Worm (Caenorhabditis elegans) whole organism, early embryonic: ENCODE measurements around the gene tyra-3.

ENCODE experiments used
- B0310.2 ChIP-seq: sonication (generic microtip); optimal IDR thresholded peaks from 2 replicates; lab custom pipeline; 2016; ENCODE audit warnings: mild to moderate bottlenecking, missing genetic modification characterization, missing compliant biosample characterization
- F13C5.2 ChIP-seq: sonication (generic microtip); optimal IDR thresholded peaks from 2 replicates; lab custom pipeline; 2017; ENCODE audit warnings: mild to moderate bottlenecking, missing genetic modification characterization, inconsistent platforms, missing compliant biosample characterization
- aly-1 ChIP-seq: sonication (generic microtip); optimal IDR thresholded peaks from 2 replicates; lab custom pipeline; 2016; ENCODE audit warnings: missing genetic modification characterization, missing compliant biosample characterization
- ama-1 ChIP-seq: fragments of 150-350 bp; optimal IDR thresholded peaks from 2 replicates; lab custom pipeline; 2014
- ceh-13 ChIP-seq: fragments of 200-800 bp; sonication (Bioruptor generic); optimal IDR thresholded peaks from 2 replicates; lab custom pipeline; 2018; ENCODE audit warnings: mild to moderate bottlenecking, missing genetic modification characterization, missing compliant biosample characterization
- ceh-36 ChIP-seq: sonication (generic microtip); optimal IDR thresholded peaks from 2 replicates; lab custom pipeline; 2016; ENCODE audit warnings: missing genetic modification characterization, inconsistent platforms, missing compliant biosample characterization
- ets-7 ChIP-seq: sonication (generic microtip); optimal IDR thresholded peaks from 2 replicates; lab custom pipeline; 2016; ENCODE audit warnings: missing genotype, missing genetic modification characterization, missing compliant biosample characterization
- flt-1 ChIP-seq: fragments of 200-800 bp; sonication (Bioruptor generic); IDR thresholded peaks from 2 replicates; pipeline ENCODE4 v1.3.6; 2022; ENCODE audit warnings: missing genetic modification characterization, missing compliant biosample characterization
- hmbx-1 ChIP-seq: sonication (generic microtip); optimal IDR thresholded peaks from 2 replicates; lab custom pipeline; 2016; ENCODE audit warnings: mild to moderate bottlenecking, missing genetic modification characterization, missing compliant biosample characterization
- hmg-4 ChIP-seq: fragments of 200-800 bp; sonication (Bioruptor generic); optimal IDR thresholded peaks from 2 replicates; lab custom pipeline; 2018; ENCODE audit warnings: mild to moderate bottlenecking, missing genetic modification characterization, missing compliant biosample characterization
- hnd-1 ChIP-seq: sonication (generic microtip); optimal IDR thresholded peaks from 2 replicates; lab custom pipeline; 2016; ENCODE audit warnings: missing genetic modification characterization, missing compliant biosample characterization
- pes-1 ChIP-seq: fragments of 200-800 bp; sonication (Bioruptor generic); IDR thresholded peaks from 2 replicates; pipeline ENCODE4 v1.3.6; 2022; ENCODE audit warnings: missing genetic modification reagents, missing genetic modification characterization, missing compliant biosample characterization
- scrt-1 ChIP-seq: fragments of 200-800 bp; sonication (Bioruptor generic); IDR thresholded peaks from 2 replicates; pipeline ENCODE4 v1.3.6; 2022; ENCODE audit warnings: missing genetic modification characterization, missing compliant biosample characterization
- sea-1 ChIP-seq: fragments of 200-800 bp; sonication (Bioruptor generic); conservative IDR thresholded peaks from 2 replicates; pipeline ENCODE4 v1.3.6; 2022; ENCODE audit warnings: missing genetic modification characterization, missing compliant biosample characterization
- tbx-11 ChIP-seq: fragments of 200-800 bp; sonication (Bioruptor generic); IDR thresholded peaks from 2 replicates; pipeline ENCODE4 v1.3.6; 2022; ENCODE audit warnings: missing genetic modification characterization, missing compliant biosample characterization
- tbx-37 ChIP-seq: fragments of 200-800 bp; sonication (Bioruptor generic); conservative IDR thresholded peaks from 2 replicates; pipeline ENCODE4 v1.3.6; 2022; ENCODE audit warnings: missing genetic modification reagents, missing genetic modification characterization, missing compliant biosample characterization
- tra-4 ChIP-seq: sonication (generic microtip); optimal IDR thresholded peaks from 2 replicates; lab custom pipeline; 2017; ENCODE audit warnings: missing genetic modification characterization, missing compliant biosample characterization

Gene tyra-3

DNA sequence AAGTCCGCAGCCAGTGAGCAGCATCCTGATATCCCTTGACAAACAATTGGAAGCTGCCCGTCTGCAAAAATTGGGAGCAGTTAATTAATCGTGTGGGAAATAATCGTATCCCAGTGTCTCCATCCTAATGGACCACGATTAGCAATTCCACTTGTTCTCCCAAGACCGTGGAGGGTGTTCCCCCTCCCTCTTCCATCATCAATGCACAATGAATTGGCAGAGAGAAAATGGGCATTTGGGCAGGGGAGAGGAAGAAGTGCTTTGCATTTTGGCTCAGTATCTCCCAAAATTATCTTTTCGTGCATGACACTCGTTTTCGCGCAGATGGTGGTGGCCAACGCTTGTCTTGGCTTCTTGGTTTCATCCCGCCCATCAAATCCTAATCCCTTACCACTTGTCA lies 30.3 kb downstream of the tyra-3 start:
- TF ChIP-seq ets-7 (tag; lab: Kevin White, UChicago) = no peak
- TF ChIP-seq hmg-4 (GFP tag; lab: Kevin White, UChicago) = no peak
- no peak for TF ChIP-seq ceh-13 (GFP tag; lab: Kevin White, UChicago)
- no peak for TF ChIP-seq flt-1 (GFP tag; lab: Robert Waterston, UW)

DNA sequence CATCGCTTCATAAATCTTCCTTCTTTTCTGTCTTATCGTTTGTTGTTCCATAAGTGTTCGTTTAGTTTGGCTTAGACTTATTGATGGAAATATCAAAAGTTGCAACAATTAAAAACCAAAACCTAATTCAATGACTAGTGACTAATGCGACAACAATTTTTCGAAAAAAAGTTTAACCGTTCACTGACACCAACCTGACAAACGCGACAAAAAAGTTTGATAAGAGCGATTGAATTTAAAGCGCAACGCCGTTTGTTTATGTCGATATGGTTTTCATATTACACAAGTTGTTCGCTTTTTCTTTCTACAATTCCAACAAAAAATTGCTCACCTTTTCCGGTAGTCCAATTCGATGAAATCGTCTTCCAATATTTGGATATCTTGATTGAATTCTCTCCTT lies 31.2 kb downstream of the tyra-3 start:
- TF ChIP-seq tbx-37 (no peak), aly-1 (tag; lab: Kevin White, UChicago) (no peak), B0310.2 (no peak)

DNA sequence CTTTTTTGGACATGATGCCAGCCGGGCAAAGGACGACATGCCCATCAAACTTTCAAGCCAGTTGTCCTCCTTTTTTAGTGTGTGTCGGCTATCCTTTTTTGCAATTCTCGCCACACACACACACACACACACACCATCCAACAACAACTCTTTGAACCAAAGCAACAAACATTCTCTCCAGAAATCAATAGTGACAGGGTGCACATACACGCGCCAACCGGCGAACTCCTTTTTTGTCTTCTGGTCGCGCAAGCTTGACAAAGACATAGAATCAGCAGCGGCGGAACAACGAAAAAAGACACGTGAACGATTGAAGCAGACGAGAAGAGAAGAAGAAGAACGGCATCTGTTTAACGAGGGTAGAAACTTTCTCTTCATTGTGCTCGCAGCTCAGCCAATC lies 33.2 kb downstream of the tyra-3 start:
- no peak for TF ChIP-seq scrt-1 (GFP tag; lab: Robert Waterston, UW)
- TF ChIP-seq B0310.2 = no peak
- TF ChIP-seq pes-1 (GFP tag; lab: Robert Waterston, UW) = no peak
- TF ChIP-seq aly-1 (tag; lab: Kevin White, UChicago) = no peak
- TF ChIP-seq hnd-1 = no peak
- TF ChIP-seq sea-1 (GFP tag; lab: Robert Waterston, UW) = no peak
- TF ChIP-seq tbx-11 = no peak
- TF ChIP-seq tbx-37 = no peak
- no peak for TF ChIP-seq tra-4
- no peak for TF ChIP-seq hmbx-1 (tag; lab: Kevin White, UChicago)
- TF ChIP-seq ceh-36 = no peak
- TF ChIP-seq flt-1 (GFP tag; lab: Robert Waterston, UW) = no peak
- no peak for TF ChIP-seq F13C5.2 (tag; lab: Kevin White, UChicago)
- no peak for TF ChIP-seq hmg-4 (GFP tag; lab: Kevin White, UChicago)
- TF ChIP-seq ama-1 (lab: Kevin White, UChicago) = no peak
- no peak for TF ChIP-seq ets-7 (tag; lab: Kevin White, UChicago)
- no peak for TF ChIP-seq ceh-13 (GFP tag; lab: Kevin White, UChicago)

DNA sequence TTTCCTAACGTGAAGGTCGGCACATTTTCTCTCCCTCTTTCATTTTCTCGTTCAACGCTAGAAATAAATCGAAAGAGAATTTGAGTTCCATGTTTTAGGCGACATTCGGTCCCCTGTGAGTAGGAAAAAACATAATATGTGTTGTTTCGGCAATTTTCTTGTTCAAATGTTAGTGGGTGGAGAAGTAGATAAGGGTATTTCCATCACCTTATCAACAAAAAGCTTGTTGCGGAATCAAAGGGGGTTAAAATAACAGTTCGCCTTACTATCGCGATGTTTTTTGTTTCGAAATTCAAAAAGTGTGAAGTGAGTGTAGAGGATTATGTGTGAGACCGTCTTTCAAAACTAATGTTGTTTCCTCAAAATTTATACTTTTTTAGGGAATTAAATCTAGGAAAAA lies 33.7 kb downstream of the tyra-3 start:
- TF ChIP-seq hmbx-1 (tag; lab: Kevin White, UChicago) (no peak), hnd-1 (no peak), hmg-4 (GFP tag; lab: Kevin White, UChicago) (no peak), ceh-13 (GFP tag; lab: Kevin White, UChicago) (no peak), pes-1 (GFP tag; lab: Robert Waterston, UW) (no peak), scrt-1 (GFP tag; lab: Robert Waterston, UW) (no peak), tbx-11 (no peak), tra-4 (no peak), F13C5.2 (tag; lab: Kevin White, UChicago) (no peak), aly-1 (tag; lab: Kevin White, UChicago) (no peak), flt-1 (GFP tag; lab: Robert Waterston, UW) (no peak), sea-1 (GFP tag; lab: Robert Waterston, UW) (no peak), ets-7 (tag; lab: Kevin White, UChicago) (no peak), tbx-37 (no peak), ceh-36 (no peak), ama-1 (lab: Kevin White, UChicago) (no peak), B0310.2 (no peak)

DNA sequence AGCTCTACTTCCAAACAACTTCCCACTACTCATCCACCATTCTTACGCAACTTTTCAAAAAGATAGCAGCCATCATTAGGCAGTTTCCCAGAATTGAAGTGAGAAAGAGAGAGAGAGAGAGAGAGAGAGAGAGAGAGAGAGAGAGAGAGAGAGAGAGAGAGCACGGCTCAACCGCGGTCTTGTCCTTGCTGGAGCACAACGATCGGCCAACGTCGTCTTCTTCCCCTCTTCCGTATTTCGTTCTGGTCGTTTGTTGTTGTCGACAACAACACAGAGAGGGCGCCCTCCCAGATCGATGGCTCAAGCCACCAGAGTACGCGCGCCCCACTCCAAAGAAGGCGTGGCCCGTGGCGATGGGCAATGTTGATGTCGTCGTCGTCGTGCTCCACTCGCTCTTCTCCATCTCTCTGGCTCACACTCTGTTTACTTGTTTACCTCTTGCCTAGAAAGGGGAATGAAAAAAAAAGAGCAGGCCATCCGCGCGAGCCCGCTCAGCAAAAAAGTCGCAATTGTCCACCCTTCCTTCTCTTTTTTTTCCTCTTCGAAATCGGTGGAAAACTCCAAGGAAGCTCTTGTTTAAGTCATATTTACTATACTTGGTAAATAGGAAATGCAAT lies 34.3 kb downstream of the tyra-3 start:
- no peak for TF ChIP-seq scrt-1 (GFP tag; lab: Robert Waterston, UW)
- TF ChIP-seq F13C5.2 (tag; lab: Kevin White, UChicago) = no peak

DNA sequence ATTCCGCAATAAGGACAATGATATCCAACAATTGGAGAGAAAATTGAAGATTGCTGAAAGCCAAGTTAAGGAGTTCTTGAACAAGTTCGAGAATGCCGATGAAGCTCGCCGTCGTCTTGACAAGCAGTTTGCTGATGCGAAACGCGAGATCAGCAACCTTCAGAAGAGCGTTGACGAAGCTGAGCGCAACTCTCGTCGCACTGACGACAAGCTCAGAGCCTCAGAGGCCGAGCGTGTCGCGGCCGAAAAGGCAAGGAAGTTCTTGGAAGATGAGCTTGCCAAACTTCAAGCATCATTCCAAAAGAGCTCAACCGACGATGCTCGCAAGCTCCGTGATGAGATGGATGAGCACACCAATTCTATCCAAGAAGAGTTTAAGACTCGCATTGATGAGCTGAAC lies 38.5 kb downstream of the tyra-3 start:
- no peak for TF ChIP-seq hmbx-1 (tag; lab: Kevin White, UChicago)

DNA sequence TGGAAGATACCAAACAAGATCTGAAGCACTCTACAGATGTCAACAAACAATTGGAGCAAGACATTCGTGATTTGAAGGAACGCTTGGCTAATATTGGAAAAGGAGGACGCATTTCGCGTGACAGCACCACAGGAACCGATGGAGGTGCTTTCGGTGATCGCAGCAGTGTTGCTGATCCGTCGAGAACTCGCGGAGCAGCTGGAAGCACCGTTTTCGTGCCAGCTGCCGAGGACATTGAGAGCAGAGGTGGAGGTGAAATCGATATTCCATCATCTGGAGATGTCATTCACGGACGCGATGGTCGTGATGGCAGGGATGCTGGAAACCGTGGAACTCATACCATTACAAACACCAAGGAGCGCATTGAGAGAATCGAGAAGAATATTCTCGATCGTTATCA lies 39.8 kb downstream of the tyra-3 start:
- TF ChIP-seq sea-1 (GFP tag; lab: Robert Waterston, UW) = no peak
- no peak for TF ChIP-seq tbx-37
- no peak for TF ChIP-seq ceh-36
- TF ChIP-seq ama-1 (lab: Kevin White, UChicago) = no peak
- TF ChIP-seq hnd-1 = no peak
- no peak for TF ChIP-seq scrt-1 (GFP tag; lab: Robert Waterston, UW)
- no peak for TF ChIP-seq tbx-11
- TF ChIP-seq F13C5.2 (tag; lab: Kevin White, UChicago) = no peak
- no peak for TF ChIP-seq hmbx-1 (tag; lab: Kevin White, UChicago)
- TF ChIP-seq ets-7 (tag; lab: Kevin White, UChicago) = no peak
- TF ChIP-seq B0310.2 = no peak
- no peak for TF ChIP-seq hmg-4 (GFP tag; lab: Kevin White, UChicago)
- TF ChIP-seq tra-4 = no peak

DNA sequence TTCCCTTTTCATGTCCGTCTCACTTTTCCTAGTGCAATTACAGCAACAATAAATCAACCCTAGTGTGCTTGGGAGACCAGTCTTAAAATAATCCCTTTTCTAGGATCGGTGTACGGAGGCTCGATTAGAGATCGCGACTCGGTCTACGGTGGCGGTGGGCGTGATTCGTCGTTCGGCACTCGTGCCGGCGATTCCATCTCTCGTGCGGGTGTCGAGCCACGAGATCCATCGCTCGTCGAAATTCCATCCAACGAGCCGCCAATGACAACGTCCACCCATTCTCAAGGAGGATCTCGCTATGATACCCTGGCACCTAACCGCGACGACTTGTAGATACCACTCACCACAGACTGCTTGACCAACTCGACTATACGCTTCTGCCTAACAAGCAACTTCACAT lies 44.7 kb downstream of the tyra-3 start:
- no peak for TF ChIP-seq ceh-13 (GFP tag; lab: Kevin White, UChicago)
- TF ChIP-seq sea-1 (GFP tag; lab: Robert Waterston, UW) = no peak

DNA sequence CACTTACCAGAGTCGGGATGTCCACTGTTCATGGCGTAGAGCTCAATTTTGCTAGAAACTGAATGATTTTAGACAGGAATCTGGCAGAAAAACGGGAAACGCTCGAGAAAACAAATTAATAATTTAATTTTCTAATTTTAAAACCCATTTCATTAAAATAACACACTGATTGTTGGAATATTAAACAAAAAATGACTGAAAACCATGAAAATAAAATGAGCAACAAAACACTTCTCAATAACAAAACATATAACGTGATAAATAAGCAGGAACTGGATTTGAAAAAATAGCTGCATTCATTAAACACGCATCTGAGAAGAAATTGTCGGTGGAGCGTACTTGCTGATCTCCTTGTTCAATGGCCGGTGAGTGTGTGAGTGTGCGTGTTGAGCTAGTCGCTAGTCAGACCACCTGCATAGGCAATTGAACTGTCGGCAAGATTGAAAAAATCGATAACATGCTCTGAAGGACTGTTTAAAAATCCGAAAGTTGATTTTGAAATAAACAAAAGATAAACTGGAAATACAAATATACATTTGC lies 49.8 kb downstream of the tyra-3 start, which contains the start of gene ZC8.6:
ZC8.6 (minus strand) TSS at position 51 of the 540 bp plus-strand sequence.
- TF ChIP-seq pes-1 (GFP tag; lab: Robert Waterston, UW) (no peak), hmg-4 (GFP tag; lab: Kevin White, UChicago) (peak; percentile 1)
